Worm (Caenorhabditis elegans) whole organism, young adult: ENCODE data around the gene nex-1.

ENCODE experiments used
- B0035.1 ChIP-seq: sonication (generic microtip); optimal IDR thresholded peaks from 2 replicates; lab custom pipeline; 2016; ENCODE audit warnings: missing genetic modification characterization, mild to moderate bottlenecking, missing compliant biosample characterization, missing genotype, missing genetic modification reagents
- F10E7.11 ChIP-seq: sonication (generic microtip); optimal IDR thresholded peaks from 2 replicates; lab custom pipeline; 2017; ENCODE audit warnings: mild to moderate bottlenecking, missing genetic modification characterization, moderate library complexity, missing compliant biosample characterization
- K11D2.4 ChIP-seq: fragments of 200-800 bp; sonication (Bioruptor generic); IDR thresholded peaks from 2 replicates; pipeline ENCODE4 v1.3.6; 2022; ENCODE audit warnings: missing genetic modification reagents, missing genetic modification characterization, missing compliant biosample characterization
- T26A5.8 ChIP-seq: sonication (generic microtip); optimal IDR thresholded peaks from 2 replicates; lab custom pipeline; 2016; ENCODE audit warnings: missing genetic modification characterization, missing compliant biosample characterization
- Y53F4B.3 ChIP-seq: fragments of 200-800 bp; sonication (Bioruptor generic); IDR thresholded peaks from 2 replicates; pipeline ENCODE4 v1.3.6; 2022; ENCODE audit warnings: missing genetic modification reagents, missing genetic modification characterization, missing compliant biosample characterization
- Y56A3A.18 ChIP-seq: fragments of 200-800 bp; sonication (Bioruptor generic); IDR thresholded peaks from 2 replicates; pipeline ENCODE4 v1.3.6; 2022; ENCODE audit warnings: missing genetic modification reagents, missing genetic modification characterization, missing compliant biosample characterization
- akir-1 ChIP-seq: fragments of 200-800 bp; sonication (Bioruptor generic); optimal IDR thresholded peaks from 2 replicates; lab custom pipeline; 2018; ENCODE audit warnings: mild to moderate bottlenecking, missing genetic modification characterization, moderate library complexity, missing compliant biosample characterization
- aptf-3 ChIP-seq: fragments of 200-800 bp; sonication (Bioruptor generic); IDR thresholded peaks from 2 replicates; pipeline ENCODE4 v1.3.6; 2022; ENCODE audit warnings: missing genetic modification characterization, missing compliant biosample characterization
- bed-1 ChIP-seq: fragments of 200-800 bp; sonication (Bioruptor generic); IDR thresholded peaks from 2 replicates; pipeline ENCODE4 v1.3.6; 2022; ENCODE audit warnings: missing genetic modification reagents, missing genetic modification characterization, missing compliant biosample characterization
- cebp-1 ChIP-seq, 2 experiments: fragments of 200-800 bp in 1 of 2; sonication (Bioruptor generic) in 1 of 2; sonication (generic microtip) in 1 of 2; IDR thresholded peaks in 1 of 2; optimal IDR thresholded peaks in 1 of 2; 2 replicates each; pipeline versions ENCODE4 v1.3.6 to Lab custom; 2017 to 2022; ENCODE audit warnings: missing compliant biosample characterization in 2 of 2, missing genetic modification characterization in 2 of 2, mild to moderate bottlenecking in 1 of 2, missing genetic modification reagents in 1 of 2, moderate library complexity in 1 of 2
- cebp-2 ChIP-seq: fragments of 200-800 bp; sonication (Bioruptor generic); IDR thresholded peaks from 2 replicates; pipeline ENCODE4 v1.3.6; 2022; ENCODE audit warnings: missing genetic modification characterization, missing compliant biosample characterization
- ceh-100 ChIP-seq: fragments of 200-800 bp; sonication (Bioruptor generic); IDR thresholded peaks from 2 replicates; pipeline ENCODE4 v1.3.6; 2022; ENCODE audit warnings: missing genetic modification reagents, missing genetic modification characterization, missing compliant biosample characterization
- ceh-27 ChIP-seq: fragments of 200-800 bp; sonication (Bioruptor generic); optimal IDR thresholded peaks from 2 replicates; lab custom pipeline; 2018; ENCODE audit warnings: mild to moderate bottlenecking, missing genetic modification characterization, moderate library complexity, missing compliant biosample characterization
- ceh-40 ChIP-seq: fragments of 200-800 bp; sonication (Bioruptor generic); IDR thresholded peaks from 2 replicates; pipeline ENCODE4 v1.3.6; 2022; ENCODE audit warnings: missing genetic modification characterization, missing compliant biosample characterization
- ceh-58 ChIP-seq: fragments of 200-800 bp; sonication (Bioruptor generic); IDR thresholded peaks from 2 replicates; pipeline ENCODE4 v1.3.6; 2022; ENCODE audit warnings: missing genetic modification characterization, missing compliant biosample characterization
- ceh-91 ChIP-seq: fragments of 200-800 bp; sonication (Bioruptor generic); IDR thresholded peaks from 2 replicates; pipeline ENCODE4 v1.3.6; 2022; ENCODE audit warnings: missing genetic modification reagents, missing genetic modification characterization, missing compliant biosample characterization
- dox-1 ChIP-seq: fragments of 200-800 bp; sonication (Bioruptor generic); IDR thresholded peaks from 2 replicates; pipeline ENCODE4 v1.3.6; 2022; ENCODE audit warnings: missing genetic modification reagents, missing genetic modification characterization, missing compliant biosample characterization
- efl-1 ChIP-seq: fragments of 150-350 bp; optimal IDR thresholded peaks from 2 replicates; lab custom pipeline; 2014; ENCODE audit warnings: missing biosample characterization, missing genetic modification reagents, missing genetic modification characterization
- egrh-3 ChIP-seq: fragments of 200-800 bp; sonication (Bioruptor generic); IDR thresholded peaks from 2 replicates; pipeline ENCODE4 v1.3.6; 2022; ENCODE audit warnings: missing genetic modification reagents, missing genetic modification characterization, missing compliant biosample characterization
- ets-4 ChIP-seq: fragments of 200-800 bp; sonication (Bioruptor generic); optimal IDR thresholded peaks from 2 replicates; lab custom pipeline; 2018; ENCODE audit warnings: mild to moderate bottlenecking, missing genetic modification characterization, missing compliant biosample characterization
- gei-17 ChIP-seq: fragments of 200-800 bp; sonication (Bioruptor generic); optimal IDR thresholded peaks from 2 replicates; lab custom pipeline; 2018; ENCODE audit warnings: mild to moderate bottlenecking, missing genetic modification characterization, missing compliant biosample characterization
- him-1 ChIP-seq: sonication (generic microtip); optimal IDR thresholded peaks from 2 replicates; lab custom pipeline; 2016; ENCODE audit warnings: missing genotype, missing genetic modification reagents, missing genetic modification characterization, missing compliant biosample characterization
- hlh-26 ChIP-seq: fragments of 200-800 bp; sonication (Bioruptor generic); conservative IDR thresholded peaks from 2 replicates; pipeline ENCODE4 v1.3.6; 2022; ENCODE audit warnings: missing genetic modification reagents, missing genetic modification characterization, missing compliant biosample characterization
- hrde-1 ChIP-seq: sonication (generic microtip); optimal IDR thresholded peaks from 2 replicates; lab custom pipeline; 2016; ENCODE audit warnings: missing genetic modification characterization, mild to moderate bottlenecking, missing compliant biosample characterization, moderate library complexity, missing genotype, missing genetic modification reagents, borderline replicate concordance
- lin-40 ChIP-seq: sonication (generic microtip); optimal IDR thresholded peaks from 2 replicates; lab custom pipeline; 2016; ENCODE audit warnings: missing genetic modification characterization, mild to moderate bottlenecking, missing compliant biosample characterization, missing genotype, missing genetic modification reagents
- madf-3 ChIP-seq: fragments of 200-800 bp; sonication (Bioruptor generic); IDR thresholded peaks from 2 replicates; pipeline ENCODE4 v1.3.6; 2022; ENCODE audit warnings: missing genetic modification reagents, missing genetic modification characterization, missing compliant biosample characterization
- madf-6 ChIP-seq: fragments of 200-800 bp; sonication (Bioruptor generic); IDR thresholded peaks from 2 replicates; pipeline ENCODE4 v1.3.6; 2022; ENCODE audit warnings: missing genetic modification reagents, missing genetic modification characterization, missing compliant biosample characterization
- nfya-1 ChIP-seq: sonication (generic microtip); optimal IDR thresholded peaks from 2 replicates; lab custom pipeline; 2017; ENCODE audit warnings: antibody characterized with exemption, missing compliant biosample characterization, missing genetic modification characterization, borderline replicate concordance; ENCODE audit not compliant: insufficient read depth
- nfya-2 ChIP-seq: fragments of 200-800 bp; sonication (Bioruptor generic); IDR thresholded peaks from 2 replicates; pipeline ENCODE4 v1.3.6; 2022; ENCODE audit warnings: missing genetic modification reagents, missing genetic modification characterization, missing compliant biosample characterization
- nfyb-1 ChIP-seq: fragments of 200-800 bp; sonication (Bioruptor generic); IDR thresholded peaks from 2 replicates; pipeline ENCODE4 v1.3.6; 2022; ENCODE audit warnings: missing genetic modification reagents, missing genetic modification characterization, missing compliant biosample characterization
- nhr-80 ChIP-seq: sonication (generic microtip); optimal IDR thresholded peaks from 2 replicates; lab custom pipeline; 2016; ENCODE audit warnings: missing genetic modification characterization, missing compliant biosample characterization
- nhr-90 ChIP-seq: sonication (generic microtip); optimal IDR thresholded peaks from 2 replicates; lab custom pipeline; 2016; ENCODE audit warnings: missing genotype, mild to moderate bottlenecking, missing genetic modification characterization, missing compliant biosample characterization
- pbrm-1 ChIP-seq: fragments of 200-800 bp; sonication (Bioruptor generic); IDR thresholded peaks from 2 replicates; pipeline ENCODE4 v1.3.6; 2022; ENCODE audit warnings: missing genetic modification reagents, missing genetic modification characterization, missing compliant biosample characterization
- pha-4 ChIP-seq: fragments of 150-350 bp; sonication (generic microtip); optimal IDR thresholded peaks from 2 replicates; lab custom pipeline; 2014; ENCODE audit warnings: missing biosample characterization, missing genetic modification reagents, missing genetic modification characterization
- rcor-1 ChIP-seq: fragments of 200-800 bp; sonication (Bioruptor generic); IDR thresholded peaks from 2 replicates; pipeline ENCODE4 v1.3.6; 2022; ENCODE audit warnings: missing genetic modification reagents, missing genetic modification characterization, missing compliant biosample characterization
- snpc-1.3 ChIP-seq: sonication (generic microtip); optimal IDR thresholded peaks from 2 replicates; lab custom pipeline; 2017; ENCODE audit warnings: missing genetic modification characterization, mild to moderate bottlenecking, missing compliant biosample characterization, antibody characterized with exemption, moderate library complexity, missing genotype, missing genetic modification reagents; ENCODE audit not compliant: insufficient read depth
- snpc-3.4 ChIP-seq: sonication (generic microtip); optimal IDR thresholded peaks from 2 replicates; lab custom pipeline; 2017; ENCODE audit warnings: missing genetic modification characterization, mild to moderate bottlenecking, missing compliant biosample characterization, antibody characterized with exemption, moderate library complexity, missing genotype, missing genetic modification reagents
- snpc-4 ChIP-seq, 5 experiments: fragments of 150-350 bp in 1 of 5; sonication (generic microtip) in 4 of 5; optimal IDR thresholded peaks; 2 replicates each; lab custom pipeline; 2014 to 2018; ENCODE audit warnings: missing genetic modification characterization in 5 of 5, missing biosample characterization in 3 of 5, antibody characterized with exemption in 2 of 5, mild to moderate bottlenecking in 2 of 5, missing compliant biosample characterization in 2 of 5, missing genotype in 2 of 5, moderate library complexity in 2 of 5, missing genetic modification reagents in 1 of 5
- somi-1 ChIP-seq: fragments of 200-800 bp; sonication (Bioruptor generic); optimal IDR thresholded peaks from 2 replicates; lab custom pipeline; 2018; ENCODE audit warnings: mild to moderate bottlenecking, missing genetic modification characterization, missing compliant biosample characterization
- tbp1 ChIP-seq: fragments of 200-800 bp; sonication (Bioruptor generic); optimal IDR thresholded peaks from 2 replicates; lab custom pipeline; 2018; ENCODE audit warnings: mild to moderate bottlenecking, missing genetic modification characterization, missing compliant biosample characterization
- unc-62 ChIP-seq: fragments of 150-350 bp; optimal IDR thresholded peaks from 2 replicates; lab custom pipeline; 2014; ENCODE audit warnings: missing biosample characterization, missing genetic modification reagents, missing genetic modification characterization
- xnd-1 ChIP-seq: sonication (generic microtip); optimal IDR thresholded peaks from 2 replicates; lab custom pipeline; 2016; ENCODE audit warnings: missing genotype, missing genetic modification reagents, missing genetic modification characterization, missing compliant biosample characterization
- zim-3 ChIP-seq: sonication (generic microtip); optimal IDR thresholded peaks from 2 replicates; lab custom pipeline; 2017; ENCODE audit warnings: mild to moderate bottlenecking, missing genetic modification characterization, moderate library complexity, missing compliant biosample characterization
- ztf-18 ChIP-seq: sonication (generic microtip); optimal IDR thresholded peaks from 2 replicates; lab custom pipeline; 2016; ENCODE audit warnings: missing genotype, mild to moderate bottlenecking, missing genetic modification characterization, missing compliant biosample characterization
- ztf-25 ChIP-seq: fragments of 200-800 bp; sonication (Bioruptor generic); IDR thresholded peaks from 2 replicates; pipeline ENCODE4 v1.3.6; 2022; ENCODE audit warnings: missing genetic modification reagents, missing genetic modification characterization, missing compliant biosample characterization
- ztf-26 ChIP-seq: sonication (generic microtip); optimal IDR thresholded peaks from 2 replicates; lab custom pipeline; 2017; ENCODE audit warnings: missing genetic modification characterization, missing compliant biosample characterization
- ztf-28 ChIP-seq: fragments of 200-800 bp; sonication (Bioruptor generic); IDR thresholded peaks from 2 replicates; pipeline ENCODE4 v1.3.6; 2022; ENCODE audit warnings: missing genetic modification reagents, missing genetic modification characterization, missing compliant biosample characterization

Gene nex-1

ce11 chrIII:5230415-5230814 is 5.0 kb downstream of the nex-1 start, which contains the start of gene prmt-5:
prmt-5 (plus strand) TSS chrIII:5230555.
- TF ChIP-seq T26A5.8 (tag; lab: Kevin White, UChicago) (peak; percentile 36), egrh-3 (no peak), ceh-100 (GFP tag; lab: Robert Waterston, UW) (peak; percentile 56), madf-6 (GFP tag; lab: Robert Waterston, UW) (peak; percentile 84), cebp-1 (GFP tag; IDR thresholded peaks at IDR 0.05; lab: Robert Waterston, UW) (no peak), cebp-1 (tag; optimal IDR thresholded peaks at IDR 0.05; lab: Kevin White, UChicago) (peak; percentile 54), ceh-40 (GFP tag; lab: Robert Waterston, UW) (no peak), Y56A3A.18 (GFP tag; lab: Robert Waterston, UW) (peak; percentile 85), unc-62 (GFP tag; lab: Kevin White, UChicago) (no peak), bed-1 (GFP tag; lab: Robert Waterston, UW) (no peak), pha-4 (no peak), ets-4 (peak; percentile 9), hlh-26 (GFP tag; lab: Robert Waterston, UW) (no peak), snpc-1.3 (tag; lab: Kevin White, UChicago) (peak; percentile 68), somi-1 (GFP tag; lab: Kevin White, UChicago) (peak; percentile 20), him-1 (tag; lab: Kevin White, UChicago) (peak; percentile 3), Y53F4B.3 (GFP tag; lab: Robert Waterston, UW) (no peak), efl-1 (no peak), ceh-27 (peak; percentile 12), hrde-1 (tag; lab: Kevin White, UChicago) (peak; percentile 84), ztf-25 (GFP tag; lab: Robert Waterston, UW) (no peak), pbrm-1 (GFP tag; lab: Robert Waterston, UW) (peak; percentile 68; the same call in 1 of the 2 replicates), nfyb-1 (GFP tag; lab: Robert Waterston, UW) (peak; percentile 91), xnd-1 (tag; lab: Kevin White, UChicago) (peak; percentile 43), nfya-1 (tag; lab: Kevin White, UChicago) (no peak), rcor-1 (GFP tag; lab: Robert Waterston, UW) (peak; percentile 52; the same call in 1 of the 2 replicates), madf-3 (GFP tag; lab: Robert Waterston, UW) (peak; percentile 80; the same call in 1 of the 2 replicates), ceh-91 (GFP tag; lab: Robert Waterston, UW) (no peak), K11D2.4 (GFP tag; lab: Robert Waterston, UW) (no peak), dox-1 (GFP tag; lab: Robert Waterston, UW) (peak; percentile 59), zim-3 (tag; lab: Kevin White, UChicago) (peak; percentile 91), nhr-80 (no peak), akir-1 (no peak), snpc-3.4 (peak; percentile 62), cebp-2 (GFP tag; lab: Robert Waterston, UW) (peak; percentile 72; the same call in 1 of the 2 replicates), ztf-26 (tag; lab: Kevin White, UChicago) (peak; percentile 61), snpc-4 (GFP tag; optimal IDR thresholded peaks at IDR 0.05; lab: Kevin White, UChicago) (no peak), snpc-4 (tag; optimal IDR thresholded peaks at IDR 0.05; lab: Kevin White, UChicago) (peak in 2 of 4 experiments; percentile 28 to 48), B0035.1 (tag; lab: Kevin White, UChicago) (peak; percentile 76), nfya-2 (GFP tag; lab: Robert Waterston, UW) (peak; percentile 37; the same call in 1 of the 2 replicates), nhr-90 (tag; lab: Kevin White, UChicago) (no peak), gei-17 (GFP tag; lab: Kevin White, UChicago) (no peak), F10E7.11 (peak; percentile 83), tbp1 (peak; percentile 52), lin-40 (tag; lab: Kevin White, UChicago) (peak; percentile 53), ztf-28 (GFP tag; lab: Robert Waterston, UW) (no peak), aptf-3 (no peak), ztf-18 (peak; percentile 40), ceh-58 (no peak)
